Worm (Caenorhabditis elegans) whole organism, L2 larva: ENCODE data around the gene snb-5.

Source experiments
- R02D3.7 ChIP-seq: fragments of 150-350 bp; optimal IDR thresholded peaks from 2 replicates; lab custom pipeline; 2014; ENCODE audit warnings: missing biosample characterization, missing genetic modification characterization
- ceh-82 ChIP-seq: fragments of 150-350 bp; optimal IDR thresholded peaks from 2 replicates; lab custom pipeline; 2014; ENCODE audit warnings: missing biosample characterization, missing genetic modification characterization
- elt-3 ChIP-seq: sonication (generic microtip); optimal IDR thresholded peaks from 2 replicates; lab custom pipeline; 2017; ENCODE audit warnings: missing biosample characterization, missing genetic modification characterization
- nhr-10 ChIP-seq: sonication (generic microtip); optimal IDR thresholded peaks from 2 replicates; lab custom pipeline; 2017; ENCODE audit warnings: missing biosample characterization, missing genetic modification characterization
- nhr-237 ChIP-seq: fragments of 150-350 bp; optimal IDR thresholded peaks from 2 replicates; lab custom pipeline; 2014; ENCODE audit warnings: missing biosample characterization, missing genetic modification characterization
- skn-1 ChIP-seq: sonication (generic microtip); optimal IDR thresholded peaks from 2 replicates; lab custom pipeline; 2017; ENCODE audit warnings: missing biosample characterization, missing genetic modification characterization
- unc-62 ChIP-seq: fragments of 150-350 bp; optimal IDR thresholded peaks from 2 replicates; lab custom pipeline; 2014; ENCODE audit warnings: missing biosample characterization, missing genetic modification reagents, missing genetic modification characterization

DNA sequence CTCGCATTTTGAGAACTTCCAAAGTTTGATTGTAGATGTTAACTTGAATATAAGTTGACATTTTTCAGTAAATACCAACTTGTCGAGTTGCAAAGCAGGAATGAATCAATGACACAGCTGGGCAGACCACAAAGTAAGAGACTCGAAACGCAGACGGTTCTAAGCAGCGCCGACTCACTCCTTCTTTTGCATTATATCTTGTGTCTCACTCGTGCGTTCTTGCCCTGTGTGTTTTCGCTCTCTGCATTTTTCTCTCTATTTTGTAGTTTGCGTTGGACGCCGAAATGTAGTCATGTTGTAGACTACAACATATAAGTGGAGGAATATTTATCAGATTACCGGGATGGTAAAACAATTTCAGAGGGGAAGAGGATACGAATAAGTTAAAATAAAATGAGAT is 40.0 kb downstream of the snb-5 start, which contains the start of gene C02F5.12:
- TF ChIP-seq R02D3.7 (tag; lab: Kevin White, UChicago) = no peak
- TF ChIP-seq elt-3 = no peak
- TF ChIP-seq skn-1 = no peak
- TF ChIP-seq ceh-82 = no peak
- no peak for TF ChIP-seq nhr-237 (tag; lab: Kevin White, UChicago)
- TF ChIP-seq unc-62 (GFP tag; lab: Kevin White, UChicago) = no peak
- no peak for TF ChIP-seq nhr-10 (tag; lab: Kevin White, UChicago)
